Worm (Caenorhabditis elegans): Measurements from ENCODE around the gene F19B10.10.

F19B10.10 gene

ce11 chrII:3681365-3682083 is at the start of gene F19B10.10:
TSS of gene F19B10.10 (minus strand) at chrII:3681415.
- TF ChIP-seq W03F9.2 (tag; optimal IDR thresholded peaks at IDR 0.05) (no peak), him-1 (tag; optimal IDR thresholded peaks at IDR 0.05) (no peak), dao-5 (tag; optimal IDR thresholded peaks at IDR 0.05) (no peak)

DNA sequence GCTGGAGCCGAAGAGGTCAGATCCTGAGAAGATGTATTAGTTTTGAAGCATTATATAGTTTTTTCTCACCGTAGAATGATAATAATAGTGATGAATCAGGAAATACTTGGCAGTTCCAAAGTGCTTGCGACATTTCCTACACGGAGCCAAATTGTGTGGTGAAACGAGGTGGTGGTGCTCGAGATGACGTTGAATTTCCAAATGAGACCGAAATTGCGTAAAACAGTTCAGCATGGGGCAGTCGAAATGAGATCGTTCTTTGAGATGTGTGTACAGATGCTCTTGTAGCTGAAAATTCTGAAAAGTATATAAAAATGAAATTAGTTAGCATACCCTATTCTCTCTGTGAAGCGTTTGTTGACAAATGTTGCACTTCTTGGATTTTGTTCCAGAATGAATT is 46.8 kb upstream of the F19B10.10 start, which contains the start of gene C46E10.8:
Gene C46E10.8, minus strand, starts transcription at position 101 of the 400 bp plus-strand sequence.
- no peak for TF ChIP-seq W03F9.2 (tag; optimal IDR thresholded peaks at IDR 0.05)
- TF ChIP-seq him-1 (tag; optimal IDR thresholded peaks at IDR 0.05) = no peak
- TF ChIP-seq dao-5 (tag; optimal IDR thresholded peaks at IDR 0.05) = no peak

ce11 chrII:3724175-3724715 is 43.0 kb upstream of the F19B10.10 start, which contains the start of gene C46E10.1:
TSS of gene C46E10.1 (plus strand) at chrII:3724225.
- TF ChIP-seq him-1 (tag; optimal IDR thresholded peaks at IDR 0.05) (no peak), W03F9.2 (tag; optimal IDR thresholded peaks at IDR 0.05) (no peak), dao-5 (tag; optimal IDR thresholded peaks at IDR 0.05) (no peak)

DNA sequence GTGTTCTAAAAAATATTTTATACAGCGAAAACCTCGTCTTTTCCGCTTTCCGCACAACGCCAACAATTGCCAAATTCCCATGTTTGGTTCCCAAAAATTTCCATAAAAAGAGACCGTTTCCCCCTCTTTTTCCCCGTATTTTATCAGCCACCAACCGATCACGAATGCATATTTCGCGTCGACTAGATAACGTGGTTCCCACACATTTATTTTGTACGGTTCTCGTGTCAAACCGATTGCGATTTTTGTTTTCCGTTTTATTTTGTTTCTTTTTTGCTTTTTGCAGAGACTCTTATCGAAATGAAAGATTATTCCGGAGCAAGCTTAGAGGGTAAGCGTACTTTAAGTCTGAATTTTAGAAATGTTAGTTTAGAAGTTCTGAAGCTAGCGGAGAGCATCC is 39.8 kb upstream of the F19B10.10 start, which contains the start of gene C46E10.3:
Gene C46E10.3, plus strand, starts transcription at position 301 of the 400 bp plus-strand sequence.
- TF ChIP-seq W03F9.2 (tag; optimal IDR thresholded peaks at IDR 0.05) (no peak), dao-5 (tag; optimal IDR thresholded peaks at IDR 0.05) (no peak), him-1 (tag; optimal IDR thresholded peaks at IDR 0.05) (no peak)

DNA sequence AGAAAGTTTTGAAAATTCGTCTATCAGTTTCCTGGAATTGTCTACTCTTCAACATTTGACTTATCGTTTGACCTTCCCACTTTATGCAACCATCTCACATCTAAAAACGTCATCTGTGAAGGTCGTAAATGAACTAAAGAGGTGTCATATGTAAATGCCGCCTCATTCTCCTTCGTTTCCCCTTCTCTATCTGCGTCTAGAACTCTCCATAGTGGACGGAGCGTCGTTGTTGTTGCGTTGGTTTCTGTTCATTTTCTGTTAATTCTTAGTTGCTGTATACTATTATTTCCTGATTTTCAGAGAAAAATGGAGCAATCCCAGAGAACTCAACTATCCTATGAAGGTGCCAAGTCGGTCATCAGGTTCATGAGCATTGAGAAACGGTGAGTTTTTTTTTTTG is 35.7 kb upstream of the F19B10.10 start, which contains the start of gene fbxc-52:
Gene fbxc-52, plus strand, starts transcription at position 301 of the 400 bp plus-strand sequence.
- TF ChIP-seq him-1 (tag; optimal IDR thresholded peaks at IDR 0.05) (no peak), W03F9.2 (tag; optimal IDR thresholded peaks at IDR 0.05) (no peak), dao-5 (tag; optimal IDR thresholded peaks at IDR 0.05) (no peak)

DNA sequence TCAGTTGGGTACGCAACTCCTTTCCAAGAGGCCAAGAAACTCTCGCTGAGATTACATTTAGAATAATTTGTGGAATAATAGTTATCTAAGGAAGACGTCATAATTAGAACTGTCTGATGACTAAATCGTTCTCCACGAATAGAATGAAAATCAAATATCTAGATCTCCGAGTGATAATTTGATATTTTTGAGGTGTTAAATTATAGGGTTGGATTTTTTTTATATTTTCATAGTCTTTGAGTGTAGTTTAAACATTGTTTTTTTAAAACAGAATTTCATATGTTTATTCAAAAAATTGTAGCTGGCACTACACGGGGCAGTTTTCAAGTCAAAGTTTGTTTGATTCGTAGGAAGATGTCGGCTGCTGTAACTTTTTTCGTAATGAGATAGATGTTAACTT is 35.2 kb upstream of the F19B10.10 start, which contains the start of gene srh-99:
Gene srh-99, minus strand, starts transcription at position 101 of the 400 bp plus-strand sequence.
- TF ChIP-seq dao-5 (tag; optimal IDR thresholded peaks at IDR 0.05) (no peak), him-1 (tag; optimal IDR thresholded peaks at IDR 0.05) (no peak), W03F9.2 (tag; optimal IDR thresholded peaks at IDR 0.05) (no peak)

DNA sequence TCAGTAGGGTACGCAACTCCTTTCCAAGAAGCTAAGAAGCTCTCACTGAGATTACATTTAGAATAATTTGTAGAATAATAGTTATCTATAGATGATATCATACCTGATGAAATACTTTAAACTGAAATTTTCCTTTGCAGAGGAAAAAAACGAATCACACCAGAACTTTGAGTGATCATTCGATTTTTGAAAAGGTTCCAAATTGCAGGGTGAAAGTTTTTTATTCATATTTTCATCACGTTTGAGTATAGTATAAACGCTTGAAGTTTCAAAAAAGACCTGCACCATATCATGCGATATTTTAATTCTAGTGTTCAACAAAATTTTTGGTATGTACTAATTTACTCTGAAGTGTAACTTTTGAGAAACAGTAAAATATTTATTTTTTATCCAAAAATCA is 33.4 kb upstream of the F19B10.10 start, which contains the start of gene srh-100:
Gene srh-100, minus strand, starts transcription at position 101 of the 400 bp plus-strand sequence.
- no peak for TF ChIP-seq dao-5 (tag; optimal IDR thresholded peaks at IDR 0.05)
- no peak for TF ChIP-seq him-1 (tag; optimal IDR thresholded peaks at IDR 0.05)
- TF ChIP-seq W03F9.2 (tag; optimal IDR thresholded peaks at IDR 0.05) = no peak

ce11 chrII:3711047-3711446 is 29.8 kb upstream of the F19B10.10 start, which contains the start of gene fbxc-53:
TSS of gene fbxc-53 (plus strand) at chrII:3711291.
- TF ChIP-seq dao-5 (tag; optimal IDR thresholded peaks at IDR 0.05) (no peak), W03F9.2 (tag; optimal IDR thresholded peaks at IDR 0.05) (no peak), him-1 (tag; optimal IDR thresholded peaks at IDR 0.05) (no peak)

DNA sequence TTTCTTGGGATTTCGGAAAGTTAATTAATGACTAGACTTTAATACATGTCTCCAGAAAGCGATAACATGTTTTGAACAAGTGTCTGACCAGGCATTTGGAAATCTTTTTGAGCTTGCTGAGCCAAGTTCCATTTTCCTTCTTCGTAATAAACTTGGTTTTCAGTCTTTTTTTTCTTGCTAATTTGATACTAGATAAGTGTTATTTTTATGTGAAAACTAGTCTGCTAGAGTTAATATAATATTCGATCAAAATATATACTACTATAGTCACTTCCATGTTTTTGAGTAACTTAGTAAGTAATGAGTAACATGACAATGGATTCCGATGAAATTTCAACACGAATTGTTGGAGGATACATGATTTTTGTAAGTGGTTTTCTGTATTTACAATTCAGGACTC is 28.0 kb upstream of the F19B10.10 start, which contains the start of gene srx-110:
Gene srx-110, plus strand, starts transcription at position 301 of the 400 bp plus-strand sequence.
- TF ChIP-seq him-1 (tag; optimal IDR thresholded peaks at IDR 0.05) (no peak), W03F9.2 (tag; optimal IDR thresholded peaks at IDR 0.05) (no peak)

DNA sequence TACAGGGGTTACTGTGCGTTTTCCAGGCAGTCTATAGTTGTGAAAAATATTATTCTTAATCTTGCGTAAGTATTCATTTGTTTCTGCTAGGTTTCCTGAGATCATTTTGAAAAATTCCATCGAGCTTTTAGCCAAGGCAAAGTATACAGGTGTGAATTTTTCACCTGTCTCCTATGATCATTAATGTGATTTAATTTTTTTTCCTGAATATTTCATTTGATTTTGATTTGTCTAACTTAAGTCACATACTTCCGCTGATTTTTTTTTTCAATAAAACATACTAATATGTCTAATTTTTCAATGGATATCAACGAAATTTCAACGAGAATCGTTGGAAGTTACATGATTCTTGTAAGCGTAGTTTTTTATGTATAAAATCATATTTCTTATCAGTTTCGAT is 24.1 kb upstream of the F19B10.10 start, which contains the start of gene srx-108:
Gene srx-108, plus strand, starts transcription at position 301 of the 400 bp plus-strand sequence.
- TF ChIP-seq dao-5 (tag; optimal IDR thresholded peaks at IDR 0.05) = no peak
- no peak for TF ChIP-seq him-1 (tag; optimal IDR thresholded peaks at IDR 0.05)
- TF ChIP-seq W03F9.2 (tag; optimal IDR thresholded peaks at IDR 0.05) = no peak

DNA sequence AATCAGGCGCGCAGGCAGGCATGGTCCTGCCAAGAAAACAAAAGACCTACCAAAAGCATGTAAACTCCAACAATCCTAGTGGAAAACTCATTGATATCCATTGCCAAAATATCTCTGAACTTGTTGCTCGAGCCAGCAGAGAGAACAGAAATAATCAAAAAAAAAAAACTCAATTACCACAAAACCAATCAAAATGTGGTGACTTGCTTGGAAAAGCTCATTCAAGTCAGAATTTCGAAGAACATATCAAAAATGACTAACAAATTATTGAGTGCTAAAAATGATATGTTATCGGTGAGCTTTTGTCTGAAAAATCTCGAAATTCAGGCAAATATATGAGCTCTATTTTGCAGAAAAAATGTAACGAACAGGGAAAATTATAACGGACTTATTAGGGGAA is 20.1 kb upstream of the F19B10.10 start, which contains the start of gene srx-105:
Gene srx-105, minus strand, starts transcription at position 101 of the 400 bp plus-strand sequence.
- no peak for TF ChIP-seq him-1 (tag; optimal IDR thresholded peaks at IDR 0.05)
- no peak for TF ChIP-seq dao-5 (tag; optimal IDR thresholded peaks at IDR 0.05)
- no peak for TF ChIP-seq W03F9.2 (tag; optimal IDR thresholded peaks at IDR 0.05)

- no peak for TF ChIP-seq dao-5 (tag; optimal IDR thresholded peaks at IDR 0.05)
- TF ChIP-seq W03F9.2 (tag; optimal IDR thresholded peaks at IDR 0.05) = no peak
- TF ChIP-seq him-1 (tag; optimal IDR thresholded peaks at IDR 0.05) = no peak
Observed at ce11 chrII:3699591-3699990, 18.4 kb upstream of the F19B10.10 start, which contains the start of gene srx-104. TSS of gene srx-104 (minus strand) at chrII:3699691.

ce11 chrII:3694664-3695063 is 13.4 kb upstream of the F19B10.10 start, which contains the start of gene srx-102:
TSS of gene srx-102 (minus strand) at chrII:3694764.
- TF ChIP-seq him-1 (tag; optimal IDR thresholded peaks at IDR 0.05) (no peak), dao-5 (tag; optimal IDR thresholded peaks at IDR 0.05) (no peak), W03F9.2 (tag; optimal IDR thresholded peaks at IDR 0.05) (no peak)

ce11 chrII:3690646-3691045 is 9.4 kb upstream of the F19B10.10 start, which contains the start of gene srx-101:
TSS of gene srx-101 (minus strand) at chrII:3690746.
- TF ChIP-seq W03F9.2 (tag; optimal IDR thresholded peaks at IDR 0.05) (no peak), dao-5 (tag; optimal IDR thresholded peaks at IDR 0.05) (no peak), him-1 (tag; optimal IDR thresholded peaks at IDR 0.05) (no peak)

All from whole organism, L4/young adult.